Fruit fly (Drosophila melanogaster) whole organism, prepupa: ENCODE results near the gene CG15047.

Experiments used
- CG3919 ChIP-seq: fragments of 200-800 bp; sonication (Bioruptor generic); optimal IDR thresholded peaks from 3 replicates; lab custom pipeline; 2016; ENCODE audit warnings: missing biosample characterization, missing genetic modification characterization
- CG4318 ChIP-seq: fragments of 200-800 bp; sonication (Bioruptor generic); optimal IDR thresholded peaks from 3 replicates; lab custom pipeline; 2017; ENCODE audit warnings: missing biosample characterization, mild to moderate bottlenecking, missing genetic modification characterization
- CG6163 ChIP-seq: fragments of 200-800 bp; sonication (Bioruptor generic); IDR thresholded peaks from 3 replicates; pipeline ENCODE4 v1.3.6; 2022; ENCODE audit warnings: missing biosample characterization, missing genetic modification characterization
- Lpt ChIP-seq: fragments of 200-800 bp; sonication (Bioruptor generic); optimal IDR thresholded peaks from 3 replicates; lab custom pipeline; 2016; ENCODE audit warnings: missing biosample characterization, missing genetic modification characterization
- vri ChIP-seq: fragments of 200-800 bp; sonication (Bioruptor generic); optimal IDR thresholded peaks from 3 replicates; lab custom pipeline; 2016; ENCODE audit warnings: missing biosample characterization, mild to moderate bottlenecking, missing genetic modification characterization

dm6 chrX:18560584-18560983, 32.1 kb downstream of the CG15047 start:
- TF ChIP-seq CG6163 (GFP tag; lab: Robert Waterston, UW) (no peak), CG3919 (GFP tag; lab: Kevin White, UChicago) (no peak), vri (no peak), Lpt (no peak), CG4318 (GFP tag; lab: Kevin White, UChicago) (no peak)
